Worm (Caenorhabditis elegans) whole organism, early embryonic: ENCODE measurements around the gene C16D9.5.

ENCODE experiments used
- B0310.2 ChIP-seq: sonication (generic microtip); optimal IDR thresholded peaks from 2 replicates; lab custom pipeline; 2016; ENCODE audit warnings: mild to moderate bottlenecking, missing genetic modification characterization, missing compliant biosample characterization
- F13C5.2 ChIP-seq: sonication (generic microtip); optimal IDR thresholded peaks from 2 replicates; lab custom pipeline; 2017; ENCODE audit warnings: mild to moderate bottlenecking, missing genetic modification characterization, inconsistent platforms, missing compliant biosample characterization
- aly-1 ChIP-seq: sonication (generic microtip); optimal IDR thresholded peaks from 2 replicates; lab custom pipeline; 2016; ENCODE audit warnings: missing genetic modification characterization, missing compliant biosample characterization
- ama-1 ChIP-seq: fragments of 150-350 bp; optimal IDR thresholded peaks from 2 replicates; lab custom pipeline; 2014
- ceh-13 ChIP-seq: fragments of 200-800 bp; sonication (Bioruptor generic); optimal IDR thresholded peaks from 2 replicates; lab custom pipeline; 2018; ENCODE audit warnings: mild to moderate bottlenecking, missing genetic modification characterization, missing compliant biosample characterization
- ceh-36 ChIP-seq: sonication (generic microtip); optimal IDR thresholded peaks from 2 replicates; lab custom pipeline; 2016; ENCODE audit warnings: missing genetic modification characterization, inconsistent platforms, missing compliant biosample characterization
- ets-7 ChIP-seq: sonication (generic microtip); optimal IDR thresholded peaks from 2 replicates; lab custom pipeline; 2016; ENCODE audit warnings: missing genotype, missing genetic modification characterization, missing compliant biosample characterization
- flt-1 ChIP-seq: fragments of 200-800 bp; sonication (Bioruptor generic); IDR thresholded peaks from 2 replicates; pipeline ENCODE4 v1.3.6; 2022; ENCODE audit warnings: missing genetic modification characterization, missing compliant biosample characterization
- hmbx-1 ChIP-seq: sonication (generic microtip); optimal IDR thresholded peaks from 2 replicates; lab custom pipeline; 2016; ENCODE audit warnings: mild to moderate bottlenecking, missing genetic modification characterization, missing compliant biosample characterization
- hmg-4 ChIP-seq: fragments of 200-800 bp; sonication (Bioruptor generic); optimal IDR thresholded peaks from 2 replicates; lab custom pipeline; 2018; ENCODE audit warnings: mild to moderate bottlenecking, missing genetic modification characterization, missing compliant biosample characterization
- hnd-1 ChIP-seq: sonication (generic microtip); optimal IDR thresholded peaks from 2 replicates; lab custom pipeline; 2016; ENCODE audit warnings: missing genetic modification characterization, missing compliant biosample characterization
- pes-1 ChIP-seq: fragments of 200-800 bp; sonication (Bioruptor generic); IDR thresholded peaks from 2 replicates; pipeline ENCODE4 v1.3.6; 2022; ENCODE audit warnings: missing genetic modification reagents, missing genetic modification characterization, missing compliant biosample characterization
- scrt-1 ChIP-seq: fragments of 200-800 bp; sonication (Bioruptor generic); IDR thresholded peaks from 2 replicates; pipeline ENCODE4 v1.3.6; 2022; ENCODE audit warnings: missing genetic modification characterization, missing compliant biosample characterization
- sea-1 ChIP-seq: fragments of 200-800 bp; sonication (Bioruptor generic); conservative IDR thresholded peaks from 2 replicates; pipeline ENCODE4 v1.3.6; 2022; ENCODE audit warnings: missing genetic modification characterization, missing compliant biosample characterization
- tbx-11 ChIP-seq: fragments of 200-800 bp; sonication (Bioruptor generic); IDR thresholded peaks from 2 replicates; pipeline ENCODE4 v1.3.6; 2022; ENCODE audit warnings: missing genetic modification characterization, missing compliant biosample characterization
- tbx-37 ChIP-seq: fragments of 200-800 bp; sonication (Bioruptor generic); conservative IDR thresholded peaks from 2 replicates; pipeline ENCODE4 v1.3.6; 2022; ENCODE audit warnings: missing genetic modification reagents, missing genetic modification characterization, missing compliant biosample characterization
- tra-4 ChIP-seq: sonication (generic microtip); optimal IDR thresholded peaks from 2 replicates; lab custom pipeline; 2017; ENCODE audit warnings: missing genetic modification characterization, missing compliant biosample characterization

Gene C16D9.5

DNA sequence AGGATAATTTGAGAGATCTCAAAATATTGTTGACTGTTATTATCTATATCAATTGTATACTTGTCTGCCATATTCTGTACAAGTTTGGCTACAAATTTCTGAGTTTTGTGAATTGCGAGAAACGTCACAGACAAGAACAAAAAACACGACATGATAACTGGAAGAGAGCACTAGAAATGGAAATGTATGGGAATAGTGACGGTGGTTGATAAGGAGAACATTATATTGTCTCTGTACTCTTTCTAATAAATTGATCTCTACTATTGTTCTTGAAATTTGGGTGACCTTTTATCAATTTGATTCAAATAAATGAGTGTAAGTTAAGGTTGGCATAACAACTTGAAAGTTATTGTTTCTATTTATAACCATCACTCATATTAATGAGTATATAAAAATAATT lies 32.5 kb downstream of the C16D9.5 start:
- no peak for TF ChIP-seq tbx-37
- TF ChIP-seq ceh-36: no peak
- TF ChIP-seq pes-1: no peak
- no peak for TF ChIP-seq hmbx-1 (tag; lab: Kevin White, UChicago)
- no peak for TF ChIP-seq hnd-1 (tag; lab: Kevin White, UChicago)
- TF ChIP-seq sea-1 (GFP tag; lab: Robert Waterston, UW): no peak
- no peak for TF ChIP-seq tra-4
- no peak for TF ChIP-seq ets-7 (tag; lab: Kevin White, UChicago)
- TF ChIP-seq hmg-4 (GFP tag; lab: Kevin White, UChicago): no peak
- no peak for TF ChIP-seq F13C5.2
- TF ChIP-seq ceh-13 (GFP tag; lab: Kevin White, UChicago): no peak
- TF ChIP-seq B0310.2 (tag; lab: Kevin White, UChicago): no peak
- no peak for TF ChIP-seq scrt-1
- TF ChIP-seq tbx-11 (GFP tag; lab: Robert Waterston, UW): no peak
- TF ChIP-seq ama-1: no peak
- TF ChIP-seq flt-1 (GFP tag; lab: Robert Waterston, UW): no peak
- TF ChIP-seq aly-1 (tag; lab: Kevin White, UChicago): no peak

ce11 chrV:8211993-8212392 lies 33.4 kb downstream of the C16D9.5 start:
- no peak for TF ChIP-seq sea-1 (GFP tag; lab: Robert Waterston, UW)

DNA sequence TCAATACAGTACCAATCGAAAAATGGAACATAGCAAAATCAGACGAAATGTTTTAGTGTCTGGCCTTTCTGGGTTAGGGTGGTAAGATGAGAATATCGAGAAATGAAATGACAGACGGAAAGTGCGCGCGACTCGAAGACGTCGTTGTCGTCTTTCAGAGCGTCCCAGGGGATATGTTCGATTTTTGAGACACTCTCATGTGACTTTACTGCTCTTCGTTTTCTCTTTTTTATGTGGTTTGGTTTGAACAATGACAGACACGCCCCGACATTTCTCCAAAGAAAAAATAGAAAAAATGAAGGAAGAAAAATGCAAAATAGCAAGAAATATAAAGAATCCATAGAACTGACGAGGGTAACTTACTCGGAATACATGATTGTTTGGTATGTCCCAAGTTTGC lies 34.8 kb downstream of the C16D9.5 start:
- TF ChIP-seq sea-1 (GFP tag; lab: Robert Waterston, UW): no peak
- TF ChIP-seq pes-1: no peak
- TF ChIP-seq B0310.2 (tag; lab: Kevin White, UChicago): no peak
- TF ChIP-seq scrt-1: no peak
- no peak for TF ChIP-seq flt-1 (GFP tag; lab: Robert Waterston, UW)
- TF ChIP-seq hmbx-1 (tag; lab: Kevin White, UChicago): no peak
- no peak for TF ChIP-seq ama-1
- TF ChIP-seq tra-4: no peak
- no peak for TF ChIP-seq F13C5.2
- no peak for TF ChIP-seq tbx-37
- TF ChIP-seq ets-7 (tag; lab: Kevin White, UChicago): no peak
- TF ChIP-seq ceh-36: no peak
- TF ChIP-seq tbx-11 (GFP tag; lab: Robert Waterston, UW): no peak
- TF ChIP-seq hmg-4 (GFP tag; lab: Kevin White, UChicago): no peak
- no peak for TF ChIP-seq hnd-1 (tag; lab: Kevin White, UChicago)
- TF ChIP-seq aly-1 (tag; lab: Kevin White, UChicago): no peak
- no peak for TF ChIP-seq ceh-13 (GFP tag; lab: Kevin White, UChicago)

DNA sequence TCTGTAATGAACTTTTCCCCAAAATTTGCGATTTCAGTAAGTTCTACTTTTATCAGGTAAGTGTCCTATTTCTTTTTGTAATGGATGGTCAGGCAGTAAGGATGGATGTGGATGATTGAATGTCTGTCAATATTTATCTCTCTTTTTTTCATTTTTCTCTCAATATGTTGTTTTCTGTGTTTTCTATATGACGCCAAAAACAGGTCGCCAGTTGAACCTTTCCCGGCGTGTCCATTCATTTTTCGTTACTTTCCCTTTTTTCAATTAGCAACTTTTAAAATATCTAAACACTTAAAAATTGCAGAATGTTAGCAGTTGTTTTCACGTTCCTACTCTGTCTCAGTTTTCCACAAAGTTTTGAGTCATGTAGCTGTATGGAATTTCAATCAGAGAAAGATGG lies 38.4 kb downstream of the C16D9.5 start, which contains the start of gene timp-1:
Gene timp-1, plus strand, starts transcription at position 305 of the 400 bp plus-strand sequence.
- TF ChIP-seq ceh-36 (no peak), pes-1 (no peak)

DNA sequence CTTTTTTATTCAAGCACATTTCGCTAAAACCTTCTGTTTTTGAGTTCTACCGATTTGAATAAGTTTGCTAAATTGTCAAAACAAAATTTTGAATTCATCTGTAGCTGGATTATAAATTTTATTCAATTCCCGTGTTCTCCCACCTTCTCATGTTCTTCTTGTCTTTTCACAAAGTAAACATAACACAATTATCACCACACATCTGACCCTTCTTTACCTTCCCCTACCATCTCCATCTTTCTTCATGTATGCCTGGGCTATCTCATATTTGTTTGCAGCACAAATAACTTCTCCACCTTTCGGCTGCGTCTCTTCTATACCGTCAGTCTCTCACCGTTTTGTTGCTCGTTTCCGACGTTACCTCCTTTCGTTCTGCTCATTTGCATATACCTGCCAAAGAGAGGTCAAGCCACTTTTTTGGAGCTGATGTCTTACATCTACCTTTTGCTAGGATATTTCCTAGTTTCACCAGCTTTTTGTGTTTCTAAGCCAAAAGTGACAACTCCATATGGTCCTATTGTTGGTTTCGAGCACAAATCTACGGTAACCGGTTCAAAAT lies 42.2 kb downstream of the C16D9.5 start, which contains the start of gene cest-17:
Gene cest-17, plus strand, starts transcription at position 248 of the 559 bp plus-strand sequence.
- TF ChIP-seq sea-1 (GFP tag; lab: Robert Waterston, UW): no peak
- TF ChIP-seq F13C5.2: no peak
- TF ChIP-seq tra-4: no peak
- no peak for TF ChIP-seq pes-1
- no peak for TF ChIP-seq ceh-13 (GFP tag; lab: Kevin White, UChicago)
- TF ChIP-seq ceh-36: no peak
- no peak for TF ChIP-seq hmbx-1 (tag; lab: Kevin White, UChicago)

ce11 chrV:8201229-8201858 lies 44.0 kb downstream of the C16D9.5 start, which contains the start of gene cri-2:
Gene cri-2 (plus strand): TSS chrV:8201808.
- TF ChIP-seq hmbx-1 (tag; lab: Kevin White, UChicago) (no peak), scrt-1 (no peak), B0310.2 (tag; lab: Kevin White, UChicago) (no peak), ceh-36 (no peak), ets-7 (tag; lab: Kevin White, UChicago) (no peak), pes-1 (no peak), tra-4 (no peak), flt-1 (GFP tag; lab: Robert Waterston, UW) (no peak), hmg-4 (GFP tag; lab: Kevin White, UChicago) (no peak)

ce11 chrV:8198994-8199393 lies 46.4 kb downstream of the C16D9.5 start, which contains the start of gene F20D6.11:
Gene F20D6.11 (minus strand): TSS chrV:8199094.
- TF ChIP-seq ceh-13 (GFP tag; lab: Kevin White, UChicago) (no peak), ama-1 (no peak), hmbx-1 (tag; lab: Kevin White, UChicago) (no peak), hnd-1 (tag; lab: Kevin White, UChicago) (no peak), hmg-4 (GFP tag; lab: Kevin White, UChicago) (no peak), scrt-1 (no peak), pes-1 (no peak), aly-1 (tag; lab: Kevin White, UChicago) (no peak), tra-4 (no peak), F13C5.2 (no peak), B0310.2 (tag; lab: Kevin White, UChicago) (no peak), flt-1 (GFP tag; lab: Robert Waterston, UW) (no peak)

- TF ChIP-seq ama-1 (no peak), aly-1 (tag; lab: Kevin White, UChicago) (no peak), flt-1 (GFP tag; lab: Robert Waterston, UW) (no peak), hmbx-1 (tag; lab: Kevin White, UChicago) (no peak), tra-4 (no peak), B0310.2 (tag; lab: Kevin White, UChicago) (no peak), ceh-13 (GFP tag; lab: Kevin White, UChicago) (no peak), hnd-1 (tag; lab: Kevin White, UChicago) (no peak), tbx-11 (GFP tag; lab: Robert Waterston, UW) (no peak), hmg-4 (GFP tag; lab: Kevin White, UChicago) (no peak), sea-1 (GFP tag; lab: Robert Waterston, UW) (no peak), tbx-37 (no peak), scrt-1 (no peak), F13C5.2 (no peak), ets-7 (tag; lab: Kevin White, UChicago) (no peak)
Observed at ce11 chrV:8196993-8197392, 48.4 kb downstream of the C16D9.5 start.
